Worm (Caenorhabditis elegans): ENCODE results near the gene atf-2.

DNA sequence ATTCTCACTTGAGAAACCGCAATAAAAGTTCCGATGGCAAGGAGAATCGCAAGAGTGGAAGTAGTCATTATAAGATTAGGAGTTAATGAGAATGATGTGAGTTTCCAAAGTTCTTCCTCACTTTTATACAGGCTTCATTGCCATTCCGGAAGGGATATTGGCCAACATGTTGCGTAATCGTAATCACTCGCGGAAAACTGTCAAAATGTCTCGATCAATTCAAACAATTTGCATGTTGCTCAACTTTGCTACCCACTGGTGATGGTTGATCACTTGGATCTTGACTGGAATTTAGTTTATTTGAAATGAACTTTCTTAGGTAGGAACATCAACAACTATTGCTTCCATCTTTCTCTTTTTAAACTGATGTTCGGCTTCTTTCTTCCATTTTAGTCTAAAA lies 14.3 kb upstream of the atf-2 start, which contains the start of gene idpb-4:
- TF ChIP-seq F23B12.7 (tag; optimal IDR thresholded peaks at IDR 0.05; ENCODE audit: insufficient read depth) (no peak), lin-35 (GFP tag; optimal IDR thresholded peaks at IDR 0.05) (no peak), ZK185.1 (tag; optimal IDR thresholded peaks at IDR 0.05; ENCODE audit: poor library complexity, severe bottlenecking) (no peak), Y56A3A.18 (GFP tag; IDR thresholded peaks at IDR 0.05) (no peak), nfya-1 (tag; optimal IDR thresholded peaks at IDR 0.05; ENCODE audit: borderline replicate concordance, insufficient read depth) (no peak), mcd-1 (GFP tag; IDR thresholded peaks at IDR 0.05) (no peak), lsy-27 (tag; optimal IDR thresholded peaks at IDR 0.05; ENCODE audit: borderline replicate concordance, insufficient read depth) (no peak), unc-62 (GFP tag; optimal IDR thresholded peaks at IDR 0.05) (no peak), tbx-9 (tag; optimal IDR thresholded peaks at IDR 0.05; ENCODE audit: borderline replicate concordance) (no peak), nhr-90 (tag; optimal IDR thresholded peaks at IDR 0.05) (no peak), F52B5.7 (tag; optimal IDR thresholded peaks at IDR 0.05) (no peak), hrde-1 (tag; optimal IDR thresholded peaks at IDR 0.05; ENCODE audit: borderline replicate concordance) (no peak), dox-1 (GFP tag; IDR thresholded peaks at IDR 0.05) (no peak), attf-3 (GFP tag; conservative IDR thresholded peaks at IDR 0.05) (no peak)
